Worm (Caenorhabditis elegans) whole organism, early embryonic: ENCODE data around the gene mec-10.

Experiments used
- ama-1 ChIP-seq: fragments of 150-350 bp; optimal IDR thresholded peaks from 2 replicates; lab custom pipeline; 2014
- ceh-36 ChIP-seq: sonication (generic microtip); optimal IDR thresholded peaks from 2 replicates; lab custom pipeline; 2016; ENCODE audit warnings: missing genetic modification characterization, inconsistent platforms, missing compliant biosample characterization
- ets-7 ChIP-seq: sonication (generic microtip); optimal IDR thresholded peaks from 2 replicates; lab custom pipeline; 2016; ENCODE audit warnings: missing genotype, missing genetic modification characterization, missing compliant biosample characterization
- flt-1 ChIP-seq: fragments of 200-800 bp; sonication (Bioruptor generic); IDR thresholded peaks from 2 replicates; pipeline ENCODE4 v1.3.6; 2022; ENCODE audit warnings: missing genetic modification characterization, missing compliant biosample characterization
- hmbx-1 ChIP-seq: sonication (generic microtip); optimal IDR thresholded peaks from 2 replicates; lab custom pipeline; 2016; ENCODE audit warnings: mild to moderate bottlenecking, missing genetic modification characterization, missing compliant biosample characterization
- hnd-1 ChIP-seq: sonication (generic microtip); optimal IDR thresholded peaks from 2 replicates; lab custom pipeline; 2016; ENCODE audit warnings: missing genetic modification characterization, missing compliant biosample characterization
- tbx-37 ChIP-seq: fragments of 200-800 bp; sonication (Bioruptor generic); conservative IDR thresholded peaks from 2 replicates; pipeline ENCODE4 v1.3.6; 2022; ENCODE audit warnings: missing genetic modification reagents, missing genetic modification characterization, missing compliant biosample characterization
- tra-4 ChIP-seq: sonication (generic microtip); optimal IDR thresholded peaks from 2 replicates; lab custom pipeline; 2017; ENCODE audit warnings: missing genetic modification characterization, missing compliant biosample characterization

- TF ChIP-seq ceh-36 = no peak
- no peak for TF ChIP-seq tra-4 (tag; lab: Kevin White, UChicago)
- TF ChIP-seq ama-1 (lab: Kevin White, UChicago) = no peak
- no peak for TF ChIP-seq flt-1 (GFP tag; lab: Robert Waterston, UW)
- no peak for TF ChIP-seq hnd-1
- no peak for TF ChIP-seq hmbx-1 (tag; lab: Kevin White, UChicago)
- TF ChIP-seq tbx-37 (GFP tag; lab: Robert Waterston, UW) = no peak
- TF ChIP-seq ets-7 = no peak
Measured at ce11 chrX:8423199-8423598, 46.9 kb downstream of the mec-10 start.
